Fruit fly (Drosophila melanogaster) whole organism, adult: ENCODE results near the gene CG45116.
A peak's percentile ranks its signal among the peaks of the same experiment; 100 is the strongest.

Experiments used
- CG11617 ChIP-seq: fragments of 200-800 bp; sonication (Bioruptor generic); optimal IDR thresholded peaks from 2 replicates; lab custom pipeline; 2017; ENCODE audit warnings: mild to moderate bottlenecking, missing biosample characterization, missing genetic modification reagents, missing genetic modification characterization
- CG12768 ChIP-seq: fragments of 200-800 bp; sonication (Bioruptor generic); optimal IDR thresholded peaks from 2 replicates; lab custom pipeline; 2017; ENCODE audit warnings: missing biosample characterization, missing genetic modification characterization, mild to moderate bottlenecking, moderate library complexity, missing genetic modification reagents
- CG14711 ChIP-seq: fragments of 200-800 bp; sonication (Bioruptor generic); optimal IDR thresholded peaks from 2 replicates; lab custom pipeline; 2018; ENCODE audit warnings: missing biosample characterization, mild to moderate bottlenecking, missing genetic modification characterization, moderate library complexity
- CG1620 ChIP-seq: fragments of 200-800 bp; sonication (Bioruptor generic); optimal IDR thresholded peaks from 2 replicates; lab custom pipeline; 2016; ENCODE audit warnings: missing biosample characterization, missing genetic modification characterization
- CG33017 ChIP-seq: fragments of 200-800 bp; sonication (Bioruptor generic); optimal IDR thresholded peaks from 2 replicates; lab custom pipeline; 2018; ENCODE audit warnings: missing biosample characterization, mild to moderate bottlenecking, missing genetic modification characterization, moderate library complexity
- CG5204 ChIP-seq: fragments of 200-800 bp; sonication (Bioruptor generic); optimal IDR thresholded peaks from 2 replicates; lab custom pipeline; 2016; ENCODE audit warnings: missing biosample characterization, missing genetic modification characterization
- CG7045 ChIP-seq: fragments of 200-800 bp; sonication (Bioruptor generic); optimal IDR thresholded peaks from 2 replicates; lab custom pipeline; 2017; ENCODE audit warnings: missing biosample characterization, mild to moderate bottlenecking, missing genetic modification characterization
- CG7101 ChIP-seq: fragments of 200-800 bp; sonication (Bioruptor generic); optimal IDR thresholded peaks from 2 replicates; lab custom pipeline; 2018; ENCODE audit warnings: missing biosample characterization, mild to moderate bottlenecking, missing genetic modification characterization, moderate library complexity
- Crg-1 ChIP-seq: fragments of 200-800 bp; sonication (Bioruptor generic); optimal IDR thresholded peaks from 2 replicates; lab custom pipeline; 2016; ENCODE audit warnings: missing biosample characterization, missing genetic modification characterization
- Hr96 ChIP-seq: fragments of 200-800 bp; sonication (Bioruptor generic); optimal IDR thresholded peaks from 2 replicates; lab custom pipeline; 2016; ENCODE audit warnings: missing biosample characterization, missing genetic modification characterization
- Mnt ChIP-seq: fragments of 200-800 bp; sonication (Bioruptor generic); optimal IDR thresholded peaks from 2 replicates; lab custom pipeline; 2016; ENCODE audit warnings: missing biosample characterization, mild to moderate bottlenecking, missing genetic modification characterization
- bab1 ChIP-seq: fragments of 200-800 bp; sonication (Bioruptor generic); optimal IDR thresholded peaks from 3 replicates; lab custom pipeline; 2019; ENCODE audit warnings: missing biosample characterization, mild to moderate bottlenecking, missing genetic modification characterization, moderate library complexity
- cic ChIP-seq: fragments of 200-800 bp; sonication (Bioruptor generic); optimal IDR thresholded peaks from 2 replicates; lab custom pipeline; 2017; ENCODE audit warnings: missing biosample characterization, mild to moderate bottlenecking, missing genetic modification characterization, moderate library complexity
- cnc ChIP-seq, 2 experiments: fragments of >200 bp; optimal IDR thresholded peaks; 2 replicates each; lab custom pipeline; 2017
- kay ChIP-seq: fragments of 200-800 bp; sonication (Bioruptor generic); peaks from one replicate; lab custom pipeline; 2016; ENCODE audit warnings: missing biosample characterization, missing genetic modification characterization, borderline replicate concordance
- ovo ChIP-seq: fragments of 200-800 bp; sonication (Bioruptor generic); optimal IDR thresholded peaks from 2 replicates; lab custom pipeline; 2016; ENCODE audit warnings: missing biosample characterization, missing genetic modification characterization
- pad ChIP-seq: fragments of 200-800 bp; sonication (Bioruptor generic); optimal IDR thresholded peaks from 3 replicates; lab custom pipeline; 2017; ENCODE audit warnings: missing biosample characterization, missing genetic modification characterization, mild to moderate bottlenecking, moderate library complexity, missing genetic modification reagents
- tj ChIP-seq: fragments of 200-800 bp; sonication (Bioruptor generic); optimal IDR thresholded peaks from 3 replicates; lab custom pipeline; 2017; ENCODE audit warnings: missing biosample characterization, mild to moderate bottlenecking, missing genetic modification characterization, moderate library complexity
- toe ChIP-seq: fragments of 200-800 bp; sonication (Bioruptor generic); optimal IDR thresholded peaks from 2 replicates; lab custom pipeline; 2016; ENCODE audit warnings: missing biosample characterization, missing genetic modification characterization

Gene CG45116

dm6 chr3L:22724046-22724771, 25.0 kb downstream of the CG45116 start:
- TF ChIP-seq tj (GFP tag; lab: Kevin White, UChicago) = peak; percentile 78
- no peak for TF ChIP-seq CG5204 (GFP tag; lab: Kevin White, UChicago)
- no peak for TF ChIP-seq kay (GFP tag; lab: Kevin White, UChicago)

- no peak for TF ChIP-seq toe
- TF ChIP-seq bab1 (GFP tag; lab: Kevin White, UChicago) = peak; percentile 34
- peak; percentile 15 for TF ChIP-seq CG5204 (GFP tag; lab: Kevin White, UChicago)
- peak; percentile 26 for TF ChIP-seq CG14711 (tag; lab: Kevin White, UChicago)
- TF ChIP-seq CG33017 = peak; percentile 19
- TF ChIP-seq cic = peak; percentile 40
- TF ChIP-seq CG7045 = no peak
- no peak for TF ChIP-seq pad (GFP tag; lab: Kevin White, UChicago)
- no peak for TF ChIP-seq Crg-1 (GFP tag; lab: Kevin White, UChicago)
- no peak for TF ChIP-seq CG7101 (tag; lab: Kevin White, UChicago)
- TF ChIP-seq ovo (GFP tag; lab: Kevin White, UChicago) = peak; percentile 16
- peak; percentile 2 for TF ChIP-seq CG11617 (GFP tag; lab: Kevin White, UChicago)
- peak; percentile 19 for TF ChIP-seq CG12768 (GFP tag; lab: Kevin White, UChicago)
Measured at dm6 chr3L:22727739-22728335, 28.6 kb downstream of the CG45116 start, which contains the start of the genes CG14450 and CG11367. Gene CG14450, minus strand, starts transcription at chr3L:22727789. Gene CG11367, plus strand, starts transcription at chr3L:22728111.

dm6 chr3L:22729466-22729865, 30.2 kb downstream of the CG45116 start, which contains the start of gene CG32454:
Gene CG32454, plus strand, starts transcription at chr3L:22729766.
- TF ChIP-seq CG12768 (GFP tag; lab: Kevin White, UChicago) (no peak), Crg-1 (GFP tag; lab: Kevin White, UChicago) (no peak), ovo (GFP tag; lab: Kevin White, UChicago) (no peak), CG5204 (GFP tag; lab: Kevin White, UChicago) (no peak), CG14711 (tag; lab: Kevin White, UChicago) (no peak), kay (GFP tag; lab: Kevin White, UChicago) (peak; percentile 71)

- no peak for TF ChIP-seq cnc (optimal IDR thresholded peaks at IDR 0.05; lab: Kevin White, UChicago)
- no peak for TF ChIP-seq CG7101 (tag; lab: Kevin White, UChicago)
- TF ChIP-seq CG14711 (tag; lab: Kevin White, UChicago) = no peak
- TF ChIP-seq kay (GFP tag; lab: Kevin White, UChicago) = no peak
- no peak for TF ChIP-seq CG1620 (GFP tag; lab: Kevin White, UChicago)
Measured at dm6 chr3L:22731393-22731792, 32.2 kb downstream of the CG45116 start.

dm6 chr3L:22733607-22734006, 34.4 kb downstream of the CG45116 start:
- TF ChIP-seq CG7101 (tag; lab: Kevin White, UChicago) (no peak), kay (GFP tag; lab: Kevin White, UChicago) (peak; percentile 54)

dm6 chr3L:22737732-22738611, 38.7 kb downstream of the CG45116 start, which contains the start of gene CG11241:
Gene CG11241, minus strand, starts transcription at chr3L:22738420.
- TF ChIP-seq kay (GFP tag; lab: Kevin White, UChicago) = peak; percentile 26
- peak; percentile 30 for TF ChIP-seq ovo (GFP tag; lab: Kevin White, UChicago)
- TF ChIP-seq cic = peak; percentile 10
- TF ChIP-seq CG12768 (GFP tag; lab: Kevin White, UChicago) = peak; percentile 1
- TF ChIP-seq pad (GFP tag; lab: Kevin White, UChicago) = no peak
- no peak for TF ChIP-seq Crg-1 (GFP tag; lab: Kevin White, UChicago)
- peak; percentile 3 for TF ChIP-seq Hr96
- peak; percentile 74 for TF ChIP-seq Mnt (GFP tag; lab: Kevin White, UChicago)
- no peak for TF ChIP-seq tj (GFP tag; lab: Kevin White, UChicago)
- TF ChIP-seq bab1 (GFP tag; lab: Kevin White, UChicago) = no peak
